Worm (Caenorhabditis elegans): Measurements from ENCODE around the gene swt-3.

The swt-3 gene

ce11 chrIV:10821672-10822304 lies 41.3 kb upstream of the swt-3 start:
- TF ChIP-seq attf-6 (GFP tag; IDR thresholded peaks at IDR 0.05): no peak
- TF ChIP-seq B0336.3 (GFP tag; IDR thresholded peaks at IDR 0.05): peak; percentile 82
- TF ChIP-seq ets-4 (GFP tag; optimal IDR thresholded peaks at IDR 0.05): no peak
- TF ChIP-seq K12H6.12 (tag; optimal IDR thresholded peaks at IDR 0.05): peak; percentile 85
- peak; percentile 56; the same call in 1 of the 2 replicates for TF ChIP-seq lir-1 (GFP tag; conservative IDR thresholded peaks at IDR 0.05)
- TF ChIP-seq attf-5 (GFP tag; optimal IDR thresholded peaks at IDR 0.05): peak; percentile 78
- peak; percentile 38 for TF ChIP-seq madf-10 (tag; optimal IDR thresholded peaks at IDR 0.05)
- TF ChIP-seq ceh-58 (GFP tag; IDR thresholded peaks at IDR 0.05): no peak
- no peak for TF ChIP-seq hrde-1 (tag; optimal IDR thresholded peaks at IDR 0.05; ENCODE audit: borderline replicate concordance)
- no peak for TF ChIP-seq ztf-28 (GFP tag; IDR thresholded peaks at IDR 0.05)
- TF ChIP-seq zfh-2 (GFP tag; conservative IDR thresholded peaks at IDR 0.05): peak; percentile 93
- no peak for TF ChIP-seq ceh-100 (GFP tag; IDR thresholded peaks at IDR 0.05)
- TF ChIP-seq ztf-26 (tag; optimal IDR thresholded peaks at IDR 0.05): peak; percentile 12
- TF ChIP-seq unc-62 (GFP tag; optimal IDR thresholded peaks at IDR 0.05): peak; percentile 52
- peak; percentile 37 for TF ChIP-seq tlf-1 (GFP tag; optimal IDR thresholded peaks at IDR 0.05)
- TF ChIP-seq aptf-3 (GFP tag; IDR thresholded peaks at IDR 0.05): no peak
- TF ChIP-seq Y56A3A.18 (GFP tag; IDR thresholded peaks at IDR 0.05): 0 out of 2 replicates have a peak, but pooled peaks have one; percentile 40
- TF ChIP-seq ceh-40 (GFP tag; IDR thresholded peaks at IDR 0.05): no peak
- peak; percentile 86 for TF ChIP-seq lin-40 (tag; optimal IDR thresholded peaks at IDR 0.05)
- TF ChIP-seq efl-1 (GFP tag; optimal IDR thresholded peaks at IDR 0.05): no peak
- TF ChIP-seq die-1 (tag; optimal IDR thresholded peaks at IDR 0.05): peak; percentile 67
- no peak for TF ChIP-seq Y67H2A.10 (GFP tag; conservative IDR thresholded peaks at IDR 0.05)
- no peak for TF ChIP-seq egl-44 (GFP tag; IDR thresholded peaks at IDR 0.05)
- no peak; the same call in 1 of the 2 replicates for TF ChIP-seq lin-26 (GFP tag; IDR thresholded peaks at IDR 0.05)
- TF ChIP-seq zim-3 (tag; optimal IDR thresholded peaks at IDR 0.05): no peak
- no peak for TF ChIP-seq unc-130 (GFP tag; optimal IDR thresholded peaks at IDR 0.05)
- TF ChIP-seq lsy-27 (tag; optimal IDR thresholded peaks at IDR 0.05; ENCODE audit: borderline replicate concordance, insufficient read depth): no peak
- no peak for TF ChIP-seq ztf-6 (GFP tag; IDR thresholded peaks at IDR 0.05)
- no peak for TF ChIP-seq nhr-90 (tag; optimal IDR thresholded peaks at IDR 0.05)
- TF ChIP-seq madf-8 (GFP tag; conservative IDR thresholded peaks at IDR 0.05): no peak
- TF ChIP-seq rec-8 (tag; optimal IDR thresholded peaks at IDR 0.05): no peak
- no peak for TF ChIP-seq ekl-4 (GFP tag; IDR thresholded peaks at IDR 0.05)
- no peak for TF ChIP-seq B0261.1 (tag; optimal IDR thresholded peaks at IDR 0.05)
- peak; percentile 69 for TF ChIP-seq dox-1 (GFP tag; IDR thresholded peaks at IDR 0.05)
- TF ChIP-seq T26A5.8 (tag; optimal IDR thresholded peaks at IDR 0.05): no peak
- TF ChIP-seq nhr-80 (tag; optimal IDR thresholded peaks at IDR 0.05): peak; percentile 87
- no peak for TF ChIP-seq F37B4.10 (GFP tag; IDR thresholded peaks at IDR 0.05)
- TF ChIP-seq athp-1 (tag; optimal IDR thresholded peaks at IDR 0.05): no peak
- TF ChIP-seq nhr-179 (tag; optimal IDR thresholded peaks at IDR 0.05): no peak
- 0 out of 2 replicates have a peak, but pooled peaks have one; percentile 27 for TF ChIP-seq Y53G8AR.9 (GFP tag; conservative IDR thresholded peaks at IDR 0.05)
- no peak for TF ChIP-seq mel-28 (tag; optimal IDR thresholded peaks at IDR 0.05; ENCODE audit: borderline replicate concordance)
- TF ChIP-seq sea-2 (GFP tag; IDR thresholded peaks at IDR 0.05): no peak
- 0 out of 2 replicates have a peak, but pooled peaks have one; percentile 10 for TF ChIP-seq aptf-2 (GFP tag; conservative IDR thresholded peaks at IDR 0.05)
- no peak for TF ChIP-seq let-607 (tag; optimal IDR thresholded peaks at IDR 0.05)
- TF ChIP-seq let-526 (GFP tag; IDR thresholded peaks at IDR 0.05): no peak
- no peak for TF ChIP-seq T07F8.4 (tag; optimal IDR thresholded peaks at IDR 0.05)
- peak; percentile 28 for TF ChIP-seq F23B12.7 (tag; optimal IDR thresholded peaks at IDR 0.05; ENCODE audit: insufficient read depth)
- no peak for TF ChIP-seq Y53F4B.3 (GFP tag; IDR thresholded peaks at IDR 0.05)
